Worm (Caenorhabditis elegans): Measurements from ENCODE around the gene R10E8.3.
"Not testable (repeated sequence)": the region's sequence is repeated elsewhere in the genome, so short reads cannot be mapped to it uniquely, and the experiment has no call there.

R10E8.3 gene

ce11 chrV:18224353-18224752 is 12.2 kb downstream of the R10E8.3 start, which contains the start of gene F16H6.10:
Gene F16H6.10 (minus strand): TSS chrV:18224453.
- TF ChIP-seq unc-39 (tag; optimal IDR thresholded peaks at IDR 0.05), result no peak
- no peak for TF ChIP-seq attf-4 (tag; optimal IDR thresholded peaks at IDR 0.05)

- TF ChIP-seq skn-1 (tag; optimal IDR thresholded peaks at IDR 0.05); nhr-237 (tag; optimal IDR thresholded peaks at IDR 0.05); unc-130 (GFP tag; optimal IDR thresholded peaks at IDR 0.05): not testable (repeated sequence)
Measured at ce11 chrV:18216784-18217183, 19.8 kb downstream of the R10E8.3 start, which contains the start of gene F16H6.9. Gene F16H6.9 (plus strand): TSS chrV:18217084.

- TF ChIP-seq gei-8 (GFP tag; optimal IDR thresholded peaks at IDR 0.05); daf-16 (GFP tag; optimal IDR thresholded peaks at IDR 0.05); daf-16 (tag; optimal IDR thresholded peaks at IDR 0.05); dmd-6 (GFP tag; IDR thresholded peaks at IDR 0.05): not testable (repeated sequence)
Measured at ce11 chrV:18216175-18216574, 20.4 kb downstream of the R10E8.3 start, which contains the start of gene F16H6.8. Gene F16H6.8 (minus strand): TSS chrV:18216275.

- no peak for TF ChIP-seq lin-39 (tag; optimal IDR thresholded peaks at IDR 0.05)
- TF ChIP-seq aha-1 (tag), result peak; percentile 90
- peak; percentile 49; the same call in 1 of the 2 replicates for TF ChIP-seq set-16 (GFP tag; IDR thresholded peaks at IDR 0.05)
Measured at ce11 chrV:18212848-18213247, 23.7 kb downstream of the R10E8.3 start.

- TF ChIP-seq Y105C5A.15 (GFP tag; IDR thresholded peaks at IDR 0.05) (no peak), mdl-1 (tag; optimal IDR thresholded peaks at IDR 0.05) (no peak), nhr-10 (tag; optimal IDR thresholded peaks at IDR 0.05) (no peak), dmd-6 (GFP tag; IDR thresholded peaks at IDR 0.05) (no peak), hmg-1.1 (GFP tag; IDR thresholded peaks at IDR 0.05) (no peak), F44E2.7 (GFP tag; IDR thresholded peaks at IDR 0.05) (no peak), madf-5 (GFP tag; IDR thresholded peaks at IDR 0.05) (no peak), F26F4.8 (GFP tag; conservative IDR thresholded peaks at IDR 0.05) (no peak), hlh-11 (tag; optimal IDR thresholded peaks at IDR 0.05) (no peak), nhr-48 (tag; optimal IDR thresholded peaks at IDR 0.05) (no peak), egl-27 (tag; optimal IDR thresholded peaks at IDR 0.05) (no peak), lin-1 (GFP tag; IDR thresholded peaks at IDR 0.05) (no peak), zag-1 (tag; optimal IDR thresholded peaks at IDR 0.05) (no peak)
Measured at ce11 chrV:18209071-18209470, 27.5 kb downstream of the R10E8.3 start, which contains the start of gene F16H6.7. Gene F16H6.7 (minus strand): TSS chrV:18209171.

- TF ChIP-seq daf-12 (tag; optimal IDR thresholded peaks at IDR 0.05), result no peak
- TF ChIP-seq egl-27 (tag; optimal IDR thresholded peaks at IDR 0.05), result no peak
- TF ChIP-seq lin-13 (GFP tag; optimal IDR thresholded peaks at IDR 0.05), result no peak
- no peak for TF ChIP-seq nhr-6 (tag; optimal IDR thresholded peaks at IDR 0.05)
- no peak for TF ChIP-seq dmd-6 (GFP tag; IDR thresholded peaks at IDR 0.05)
- TF ChIP-seq unc-39 (tag; optimal IDR thresholded peaks at IDR 0.05), result no peak
- TF ChIP-seq ceh-82 (tag; optimal IDR thresholded peaks at IDR 0.05), result no peak
- TF ChIP-seq zip-2 (tag; optimal IDR thresholded peaks at IDR 0.05), result no peak
- no peak for TF ChIP-seq snpc-4 (tag; optimal IDR thresholded peaks at IDR 0.05)
Measured at ce11 chrV:18198421-18198820, 38.1 kb downstream of the R10E8.3 start, which contains the start of gene F16H6.4. Gene F16H6.4 (plus strand): TSS chrV:18198721.

- TF ChIP-seq lin-15B (tag; optimal IDR thresholded peaks at IDR 0.05), result no peak
- no peak for TF ChIP-seq unc-130 (GFP tag; optimal IDR thresholded peaks at IDR 0.05)
Measured at ce11 chrV:18195006-18195405, 41.6 kb downstream of the R10E8.3 start, which contains the start of gene F16H6.3. Gene F16H6.3 (plus strand): TSS chrV:18195306.

All from whole organism, L4 larva.